Fruit fly (Drosophila melanogaster) whole organism, embryonic: ENCODE data around the gene Hpr1.

ENCODE experiments used
- Adf1 ChIP-seq: fragments of 200-800 bp; sonication (Bioruptor generic); IDR thresholded peaks from 2 replicates; pipeline ENCODE4 v1.3.6; 2022; ENCODE audit warnings: missing biosample characterization, missing genetic modification characterization
- Bdp1 ChIP-seq: fragments of 200-800 bp; sonication (Bioruptor generic); optimal IDR thresholded peaks from 3 replicates; lab custom pipeline; 2016; ENCODE audit warnings: missing biosample characterization, missing genetic modification characterization
- CG10267 ChIP-seq: fragments of 200-800 bp; sonication (Bioruptor generic); optimal IDR thresholded peaks from 2 replicates; lab custom pipeline; 2018; ENCODE audit warnings: missing biosample characterization, mild to moderate bottlenecking, missing genetic modification characterization, moderate library complexity
- CG10654 ChIP-seq: fragments of 200-800 bp; sonication (Bioruptor generic); optimal IDR thresholded peaks from 2 replicates; lab custom pipeline; 2016; ENCODE audit warnings: missing biosample characterization, missing genetic modification characterization
- CG11247 ChIP-seq: fragments of 200-800 bp; sonication (Bioruptor generic); IDR thresholded peaks from 2 replicates; pipeline ENCODE4 v1.3.6; 2022; ENCODE audit warnings: missing biosample characterization, missing genetic modification characterization
- CG12744 ChIP-seq: fragments of 200-800 bp; sonication (Bioruptor generic); optimal IDR thresholded peaks from 2 replicates; lab custom pipeline; 2016; ENCODE audit warnings: missing biosample characterization, missing genetic modification characterization
- CG13775 ChIP-seq: fragments of 200-800 bp; sonication (Bioruptor generic); optimal IDR thresholded peaks from 3 replicates; lab custom pipeline; 2017; ENCODE audit warnings: missing biosample characterization, mild to moderate bottlenecking, missing genetic modification characterization
- CG15269 ChIP-seq: fragments of 200-800 bp; sonication (Bioruptor generic); optimal IDR thresholded peaks from 2 replicates; lab custom pipeline; 2018; ENCODE audit warnings: missing biosample characterization, mild to moderate bottlenecking, missing genetic modification characterization, moderate library complexity
- CG17385 ChIP-seq: fragments of 200-800 bp; sonication (Bioruptor generic); optimal IDR thresholded peaks from 3 replicates; lab custom pipeline; 2018; ENCODE audit warnings: missing biosample characterization, mild to moderate bottlenecking, missing genetic modification characterization
- CG2199 ChIP-seq: fragments of 200-800 bp; sonication (Bioruptor generic); IDR thresholded peaks from 3 replicates; pipeline ENCODE4 v1.3.6; 2022; ENCODE audit warnings: missing biosample characterization, missing genetic modification characterization
- CG31224 ChIP-seq: fragments of 200-800 bp; sonication (Bioruptor generic); IDR thresholded peaks from 2 replicates; pipeline ENCODE4 v1.3.6; 2022; ENCODE audit warnings: missing biosample characterization, missing genetic modification characterization
- CG32772 ChIP-seq: fragments of 200-800 bp; sonication (Bioruptor generic); IDR thresholded peaks from 2 replicates; pipeline ENCODE4 v1.3.6; 2022; ENCODE audit warnings: missing biosample characterization, missing genetic modification characterization
- CG34376 ChIP-seq: fragments of 200-800 bp; sonication (Bioruptor generic); optimal IDR thresholded peaks from 2 replicates; lab custom pipeline; 2018; ENCODE audit warnings: missing biosample characterization, mild to moderate bottlenecking, missing genetic modification characterization
- CG4360 ChIP-seq: fragments of 200-800 bp; sonication (Bioruptor generic); IDR thresholded peaks from 2 replicates; pipeline ENCODE4 v1.3.6; 2022; ENCODE audit warnings: missing biosample characterization, missing genetic modification characterization
- CG4424 ChIP-seq: fragments of 200-800 bp; sonication (Bioruptor generic); optimal IDR thresholded peaks from 3 replicates; lab custom pipeline; 2016; ENCODE audit warnings: missing biosample characterization, missing genetic modification characterization
- CG4730 ChIP-seq: fragments of 200-800 bp; sonication (Bioruptor generic); IDR thresholded peaks from 2 replicates; pipeline ENCODE4 v1.3.6; 2022; ENCODE audit warnings: missing biosample characterization, missing genetic modification characterization
- CG5245 ChIP-seq: fragments of 200-800 bp; sonication (Bioruptor generic); optimal IDR thresholded peaks from 3 replicates; lab custom pipeline; 2016; ENCODE audit warnings: missing biosample characterization, missing genetic modification characterization
- CG6791 ChIP-seq: fragments of 200-800 bp; sonication (Bioruptor generic); IDR thresholded peaks from 3 replicates; pipeline ENCODE4 v1.3.6; 2022; ENCODE audit warnings: missing biosample characterization, missing genetic modification characterization; ENCODE audit not compliant: partially characterized antibody
- CG7839 ChIP-seq: fragments of 200-800 bp; sonication (Bioruptor generic); optimal IDR thresholded peaks from 3 replicates; lab custom pipeline; 2018; ENCODE audit warnings: missing biosample characterization, mild to moderate bottlenecking, missing genetic modification characterization, moderate library complexity
- D19B ChIP-seq: fragments of 200-800 bp; sonication (Bioruptor generic); optimal IDR thresholded peaks from 2 replicates; lab custom pipeline; 2017; ENCODE audit warnings: missing biosample characterization, mild to moderate bottlenecking, missing genetic modification characterization
- Dll ChIP-seq: fragments of 200-800 bp; sonication (Bioruptor generic); IDR thresholded peaks from 4 replicates; pipeline ENCODE4 v1.3.6; 2022; ENCODE audit warnings: missing biosample characterization, missing genetic modification characterization; ENCODE audit not compliant: partially characterized antibody
- E2f1 ChIP-seq: fragments of 200-800 bp; sonication (Bioruptor generic); IDR thresholded peaks from 2 replicates; pipeline ENCODE4 v1.3.6; 2022; ENCODE audit warnings: missing biosample characterization, missing genetic modification characterization
- Ets65A ChIP-seq: fragments of 200-800 bp; sonication (Bioruptor generic); peaks from one replicate; lab custom pipeline; 2016; ENCODE audit warnings: missing biosample characterization, missing genetic modification characterization
- Fer1 ChIP-seq: fragments of 200-800 bp; sonication (Bioruptor generic); optimal IDR thresholded peaks from 2 replicates; lab custom pipeline; 2017; ENCODE audit warnings: missing biosample characterization, mild to moderate bottlenecking, missing genetic modification characterization
- Gug ChIP-seq: fragments of 200-800 bp; sonication (Bioruptor generic); IDR thresholded peaks from 4 replicates; pipeline ENCODE4 v1.3.6; 2022; ENCODE audit warnings: missing biosample characterization, missing genetic modification characterization
- Lpt ChIP-seq: fragments of >200 bp; optimal IDR thresholded peaks from 2 replicates; lab custom pipeline; 2018; ENCODE audit warnings: missing biosample characterization, missing genetic modification characterization
- NK7.1 ChIP-seq: fragments of 200-800 bp; sonication (Bioruptor generic); optimal IDR thresholded peaks from 3 replicates; lab custom pipeline; 2016; ENCODE audit warnings: missing biosample characterization, missing genetic modification characterization
- Optix ChIP-seq: fragments of 200-800 bp; sonication (Bioruptor generic); IDR thresholded peaks from 3 replicates; pipeline ENCODE4 v1.3.6; 2022; ENCODE audit warnings: missing biosample characterization, missing genetic modification characterization
- Rfx ChIP-seq: fragments of 200-800 bp; sonication (Bioruptor generic); IDR thresholded peaks from 2 replicates; pipeline ENCODE4 v1.3.6; 2022; ENCODE audit warnings: missing biosample characterization, missing genetic modification characterization
- Six4 ChIP-seq: fragments of 200-800 bp; sonication (Bioruptor generic); optimal IDR thresholded peaks from 2 replicates; lab custom pipeline; 2016; ENCODE audit warnings: missing biosample characterization, missing genetic modification characterization
- Ssrp ChIP-seq: fragments of 200-800 bp; sonication (Bioruptor generic); optimal IDR thresholded peaks from 2 replicates; lab custom pipeline; 2018; ENCODE audit warnings: missing biosample characterization, mild to moderate bottlenecking, missing genetic modification characterization, moderate library complexity
- Stat92E ChIP-seq, 3 experiments: fragments of >200 bp in 2 of 3; fragments of 200-800 bp in 1 of 3; sonication (Bioruptor generic) in 1 of 3; optimal IDR thresholded peaks; 2 replicates each; lab custom pipeline; 2017 to 2019; ENCODE audit warnings: missing biosample characterization in 3 of 3, missing genetic modification characterization in 3 of 3, mild to moderate bottlenecking in 1 of 3, moderate library complexity in 1 of 3
- Taf1 ChIP-seq: fragments of 200-800 bp; sonication (Bioruptor generic); IDR thresholded peaks from 2 replicates; pipeline ENCODE4 v1.3.6; 2022; ENCODE audit warnings: missing biosample characterization, missing genetic modification characterization
- Xrp1 ChIP-seq: fragments of 200-800 bp; sonication (Bioruptor generic); IDR thresholded peaks from 2 replicates; pipeline ENCODE4 v1.3.6; 2022; ENCODE audit warnings: missing biosample characterization, missing genetic modification characterization
- YL-1 ChIP-seq: fragments of 200-800 bp; sonication (Bioruptor generic); optimal IDR thresholded peaks from 3 replicates; lab custom pipeline; 2017; ENCODE audit warnings: missing biosample characterization, mild to moderate bottlenecking, missing genetic modification characterization
- amos ChIP-seq: fragments of 200-800 bp; sonication (Bioruptor generic); IDR thresholded peaks from 2 replicates; pipeline ENCODE4 v1.3.6; 2022; ENCODE audit warnings: missing biosample characterization, missing genetic modification characterization; ENCODE audit not compliant: partially characterized antibody
- ase ChIP-seq: fragments of 200-800 bp; sonication (Bioruptor generic); IDR thresholded peaks from 3 replicates; pipeline ENCODE4 v1.3.6; 2022; ENCODE audit warnings: missing biosample characterization, missing genetic modification characterization
- caup ChIP-seq: fragments of 200-800 bp; sonication (Bioruptor generic); optimal IDR thresholded peaks from 3 replicates; lab custom pipeline; 2017; ENCODE audit warnings: missing biosample characterization, mild to moderate bottlenecking, missing genetic modification characterization, moderate library complexity; ENCODE audit not compliant: severe bottlenecking
- disco-r ChIP-seq: fragments of 200-800 bp; sonication (Bioruptor generic); optimal IDR thresholded peaks from 2 replicates; lab custom pipeline; 2016; ENCODE audit warnings: missing biosample characterization, missing genetic modification characterization
- fru ChIP-seq: fragments of >200 bp; optimal IDR thresholded peaks from 2 replicates; lab custom pipeline; 2017
- gsb-n ChIP-seq: fragments of 200-800 bp; sonication (Bioruptor generic); optimal IDR thresholded peaks from 3 replicates; lab custom pipeline; 2018; ENCODE audit warnings: missing biosample characterization, mild to moderate bottlenecking, missing genetic modification characterization
- gt ChIP-seq: fragments of 200-800 bp; sonication (Bioruptor generic); IDR thresholded peaks from 2 replicates; pipeline ENCODE4 v1.3.6; 2022; ENCODE audit warnings: missing biosample characterization, missing genetic modification characterization
- hkb ChIP-seq, 2 experiments: fragments of 200-800 bp in 1 of 2; fragments of >200 bp in 1 of 2; sonication (Bioruptor generic) in 1 of 2; IDR thresholded peaks in 1 of 2; optimal IDR thresholded peaks in 1 of 2; 2 replicates each; pipeline versions ENCODE4 v1.3.6 to Lab custom; 2017 to 2022; ENCODE audit warnings: missing biosample characterization in 1 of 2, missing genetic modification characterization in 1 of 2
- hth ChIP-seq: fragments of >200 bp; optimal IDR thresholded peaks from 2 replicates; lab custom pipeline; 2017; ENCODE audit warnings: inconsistent platforms
- knrl ChIP-seq: fragments of 200-800 bp; sonication (Bioruptor generic); IDR thresholded peaks from 3 replicates; pipeline ENCODE4 v1.3.6; 2022; ENCODE audit warnings: missing biosample characterization, missing genetic modification characterization; ENCODE audit not compliant: partially characterized antibody
- nau ChIP-seq: fragments of 200-800 bp; sonication (Bioruptor generic); optimal IDR thresholded peaks from 3 replicates; lab custom pipeline; 2017; ENCODE audit warnings: missing biosample characterization, mild to moderate bottlenecking, missing genetic modification characterization, missing genetic modification reagents
- oc ChIP-seq: fragments of 200-800 bp; sonication (Bioruptor generic); optimal IDR thresholded peaks from 2 replicates; lab custom pipeline; 2018; ENCODE audit warnings: missing biosample characterization, mild to moderate bottlenecking, missing genetic modification characterization, moderate library complexity
- pho ChIP-seq: fragments of 200-800 bp; sonication (Bioruptor generic); optimal IDR thresholded peaks from 2 replicates; lab custom pipeline; 2016; ENCODE audit warnings: missing biosample characterization, missing genetic modification characterization
- stwl ChIP-seq: fragments of 200-800 bp; sonication (Bioruptor generic); optimal IDR thresholded peaks from 3 replicates; lab custom pipeline; 2018; ENCODE audit warnings: missing biosample characterization, mild to moderate bottlenecking, missing genetic modification characterization, moderate library complexity
- ttk ChIP-seq: fragments of 200-800 bp; sonication (Bioruptor generic); IDR thresholded peaks from 2 replicates; pipeline ENCODE4 v2.1.2; 2022; ENCODE audit warnings: missing biosample characterization, missing genetic modification characterization
- vvl ChIP-seq: fragments of 200-800 bp; sonication (Bioruptor generic); IDR thresholded peaks from 2 replicates; pipeline ENCODE4 v1.3.6; 2022; ENCODE audit warnings: missing biosample characterization, missing genetic modification characterization

The Hpr1 gene

DNA sequence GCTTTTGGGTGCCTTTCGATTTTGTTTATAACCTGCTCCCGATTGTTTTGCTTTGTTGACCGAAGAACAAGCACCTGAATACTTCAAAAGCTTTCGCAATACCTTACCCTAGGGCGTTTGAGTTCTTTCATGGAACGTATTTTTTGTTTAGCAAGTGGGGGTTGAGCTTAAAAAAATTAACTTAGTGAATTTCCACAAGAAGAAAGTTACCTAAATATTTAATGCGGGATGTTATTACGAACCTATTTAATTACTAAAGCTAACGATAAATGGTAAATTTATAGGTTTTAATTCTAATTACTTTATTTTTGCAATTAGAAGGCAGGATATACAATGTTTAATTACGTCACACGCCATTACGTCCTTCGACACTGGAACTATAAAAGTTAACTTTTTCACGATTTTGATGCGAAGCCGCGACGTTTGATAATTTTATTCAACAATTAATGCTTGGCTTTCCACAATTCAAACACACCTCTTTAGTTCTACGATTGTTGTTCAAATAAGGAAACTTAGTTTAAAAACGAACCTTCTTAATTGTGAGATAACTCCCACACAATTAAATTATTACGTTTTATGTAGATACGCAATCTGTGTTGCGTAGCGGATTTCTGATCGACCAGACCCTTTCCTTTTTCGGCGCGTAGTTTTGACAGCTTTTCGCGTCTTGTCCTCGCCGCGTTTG is 40.1 kb upstream of the Hpr1 start (continued):
- no peak for TF ChIP-seq nau
- no peak for TF ChIP-seq CG34376
- no peak for TF ChIP-seq CG32772 (GFP tag; lab: Robert Waterston, UW)
- TF ChIP-seq amos = no peak
- TF ChIP-seq CG6791 (GFP tag; lab: Robert Waterston, UW) = no peak
- TF ChIP-seq Taf1 (GFP tag; lab: Robert Waterston, UW) = no peak
- TF ChIP-seq pho (GFP tag; lab: Kevin White, UChicago) = peak; percentile 59
- no peak for TF ChIP-seq CG2199 (GFP tag; lab: Robert Waterston, UW)
- peak; percentile 56; the same call in 2 of the 4 replicates for TF ChIP-seq Gug (GFP tag; lab: Robert Waterston, UW)
- TF ChIP-seq Xrp1 (GFP tag; lab: Robert Waterston, UW) = no peak
- TF ChIP-seq CG11247 = no peak
- no peak for TF ChIP-seq disco-r (GFP tag; lab: Kevin White, UChicago)
- peak; percentile 46 for TF ChIP-seq CG15269
- no peak for TF ChIP-seq Dll
- TF ChIP-seq Stat92E (GFP tag; optimal IDR thresholded peaks at IDR 0.05; lab: Kevin White, UChicago) = no peak
- TF ChIP-seq CG7839 (tag; lab: Kevin White, UChicago) = peak; percentile 48
- no peak for TF ChIP-seq hth (lab: Kevin White, UChicago)
- TF ChIP-seq caup (GFP tag; lab: Kevin White, UChicago) = no peak
- no peak for TF ChIP-seq CG17385 (GFP tag; lab: Kevin White, UChicago)
- no peak for TF ChIP-seq CG4360 (GFP tag; lab: Robert Waterston, UW)
- peak; percentile 57 for TF ChIP-seq CG13775 (GFP tag; lab: Kevin White, UChicago)
- no peak for TF ChIP-seq ttk (GFP tag; lab: Robert Waterston, UW)
- TF ChIP-seq Optix (GFP tag; lab: Robert Waterston, UW) = no peak
- TF ChIP-seq CG10654 (GFP tag; lab: Kevin White, UChicago) = no peak
- TF ChIP-seq D19B (GFP tag; lab: Kevin White, UChicago) = peak; percentile 51
- TF ChIP-seq fru (lab: Kevin White, UChicago) = no peak
- TF ChIP-seq CG4730 (GFP tag; lab: Robert Waterston, UW) = no peak
- no peak for TF ChIP-seq Bdp1 (GFP tag; lab: Kevin White, UChicago)
- no peak; the same call in 1 of the 2 replicates for TF ChIP-seq vvl (GFP tag; lab: Robert Waterston, UW)
- TF ChIP-seq Fer1 (GFP tag; lab: Kevin White, UChicago) = no peak
- TF ChIP-seq oc (tag; lab: Kevin White, UChicago) = no peak
- no peak for TF ChIP-seq Lpt (GFP tag; lab: Kevin White, UChicago)
- TF ChIP-seq hkb (optimal IDR thresholded peaks at IDR 0.05; lab: Kevin White, UChicago) = no peak
- no peak for TF ChIP-seq hkb (GFP tag; IDR thresholded peaks at IDR 0.05; lab: Robert Waterston, UW)
- TF ChIP-seq Six4 = no peak
- TF ChIP-seq CG10267 (tag; lab: Kevin White, UChicago) = no peak
- no peak for TF ChIP-seq ase
- peak; percentile 1 for TF ChIP-seq CG4424 (GFP tag; lab: Kevin White, UChicago)
- TF ChIP-seq NK7.1 = no peak
- TF ChIP-seq gsb-n (tag; lab: Kevin White, UChicago) = no peak
- peak; percentile 91 for TF ChIP-seq Ets65A (GFP tag; lab: Kevin White, UChicago)
- TF ChIP-seq E2f1 = no peak
- TF ChIP-seq knrl (GFP tag; lab: Robert Waterston, UW) = no peak
- TF ChIP-seq Ssrp = no peak
- no peak for TF ChIP-seq CG12744 (GFP tag; lab: Kevin White, UChicago)
- TF ChIP-seq Rfx = peak; percentile 76
- TF ChIP-seq YL-1 = no peak
- peak; percentile 27; the same call in 1 of the 2 replicates for TF ChIP-seq CG31224 (GFP tag; lab: Robert Waterston, UW)
- TF ChIP-seq stwl (tag; lab: Kevin White, UChicago) = no peak
- TF ChIP-seq Adf1 (GFP tag; lab: Robert Waterston, UW) = no peak
- no peak for TF ChIP-seq CG5245 (GFP tag; lab: Kevin White, UChicago)
- TF ChIP-seq gt = no peak
